Worm (Caenorhabditis elegans) whole organism, L1 larva: ENCODE results near the gene ptr-24.
A peak's percentile ranks its signal among the peaks of the same experiment; 100 is the strongest.

Source experiments
- C04F5.9 ChIP-seq: sonication (generic microtip); optimal IDR thresholded peaks from 2 replicates; lab custom pipeline; 2016; ENCODE audit warnings: missing genetic modification characterization, missing compliant biosample characterization
- C16A3.4 ChIP-seq: fragments of 150-350 bp; optimal IDR thresholded peaks from 2 replicates; lab custom pipeline; 2014; ENCODE audit warnings: missing biosample characterization, missing genetic modification characterization
- F16B12.6 ChIP-seq: fragments of 150-350 bp; optimal IDR thresholded peaks from 2 replicates; lab custom pipeline; 2014; ENCODE audit warnings: missing biosample characterization, missing genetic modification characterization
- alr-1 ChIP-seq: fragments of 200-800 bp; sonication (Bioruptor generic); optimal IDR thresholded peaks from 2 replicates; lab custom pipeline; 2018; ENCODE audit warnings: borderline replicate concordance, mild to moderate bottlenecking, missing genetic modification characterization, missing compliant biosample characterization
- ceh-63 ChIP-seq: fragments of 200-800 bp; sonication (Bioruptor generic); optimal IDR thresholded peaks from 2 replicates; lab custom pipeline; 2018; ENCODE audit warnings: mild to moderate bottlenecking, missing genetic modification characterization, missing compliant biosample characterization
- ceh-82 ChIP-seq, 3 experiments: fragments of 150-350 bp in 1 of 3; sonication (generic microtip) in 2 of 3; optimal IDR thresholded peaks; 2 replicates each; lab custom pipeline; 2014 to 2017; ENCODE audit warnings: missing biosample characterization in 3 of 3, missing genetic modification characterization in 3 of 3
- ceh-90 ChIP-seq: sonication (generic microtip); optimal IDR thresholded peaks from 2 replicates; lab custom pipeline; 2016; ENCODE audit warnings: missing genetic modification characterization, missing compliant biosample characterization
- ces-1 ChIP-seq: fragments of 150-350 bp; optimal IDR thresholded peaks from 2 replicates; lab custom pipeline; 2014; ENCODE audit warnings: missing biosample characterization, missing genetic modification reagents, missing genetic modification characterization
- dpl-1 ChIP-seq, 3 experiments: fragments of 150-350 bp in 2 of 3; sonication (generic microtip) in 1 of 3; optimal IDR thresholded peaks; 2 replicates each; lab custom pipeline; 2014 to 2017; ENCODE audit warnings: missing biosample characterization in 3 of 3, missing genetic modification characterization in 3 of 3, missing genetic modification reagents in 3 of 3
- efl-1 ChIP-seq, 4 experiments: fragments of 150-350 bp; optimal IDR thresholded peaks in 3 of 4; peaks in 1 of 4; 1 replicate in 1 of 4; 2 replicates in 3 of 4; lab custom pipeline; 2014; ENCODE audit warnings: missing biosample characterization in 2 of 4, missing genetic modification characterization in 2 of 4, missing genetic modification reagents in 2 of 4
- efl-3 ChIP-seq: fragments of 200-800 bp; sonication (Bioruptor generic); optimal IDR thresholded peaks from 2 replicates; lab custom pipeline; 2018; ENCODE audit warnings: mild to moderate bottlenecking, missing genetic modification characterization, missing compliant biosample characterization
- egl-13 ChIP-seq: sonication (generic microtip); optimal IDR thresholded peaks from 2 replicates; lab custom pipeline; 2016; ENCODE audit warnings: missing genotype, missing genetic modification reagents, missing genetic modification characterization, missing compliant biosample characterization
- elt-2 ChIP-seq: sonication (generic microtip); optimal IDR thresholded peaks from 2 replicates; lab custom pipeline; 2016; ENCODE audit warnings: missing genetic modification characterization, mild to moderate bottlenecking, inconsistent platforms, missing compliant biosample characterization, missing genetic modification reagents
- elt-3 ChIP-seq, 6 experiments: fragments of 150-350 bp in 1 of 6; sonication (generic microtip); optimal IDR thresholded peaks; 2 replicates each; lab custom pipeline; 2017 to 2018; ENCODE audit warnings: missing biosample characterization in 6 of 6, missing genetic modification characterization in 6 of 6, inconsistent platforms in 1 of 6
- fkh-10 ChIP-seq: sonication (generic microtip); optimal IDR thresholded peaks from 2 replicates; lab custom pipeline; 2017; ENCODE audit warnings: missing biosample characterization, missing genetic modification reagents, missing genetic modification characterization
- fkh-4 ChIP-seq: sonication (generic microtip); optimal IDR thresholded peaks from 2 replicates; lab custom pipeline; 2016; ENCODE audit warnings: missing compliant biosample characterization, missing genetic modification characterization, borderline replicate concordance
- fos-1 ChIP-seq: fragments of 150-350 bp; optimal IDR thresholded peaks from 2 replicates; lab custom pipeline; 2014; ENCODE audit warnings: missing biosample characterization, missing genetic modification characterization
- grh-1 ChIP-seq: fragments of 200-800 bp; sonication (Bioruptor generic); IDR thresholded peaks from 2 replicates; pipeline ENCODE4 v1.3.6; 2022; ENCODE audit warnings: missing genetic modification reagents, missing genetic modification characterization, missing compliant biosample characterization
- hlh-17 ChIP-seq: fragments of 200-800 bp; sonication (Bioruptor generic); optimal IDR thresholded peaks from 2 replicates; lab custom pipeline; 2018; ENCODE audit warnings: missing genetic modification characterization, mild to moderate bottlenecking, missing compliant biosample characterization, moderate library complexity, borderline replicate concordance
- hlh-4 ChIP-seq: sonication (generic microtip); optimal IDR thresholded peaks from 2 replicates; lab custom pipeline; 2016; ENCODE audit warnings: mild to moderate bottlenecking, missing genetic modification characterization, missing compliant biosample characterization
- irx-1 ChIP-seq: sonication (generic microtip); optimal IDR thresholded peaks from 2 replicates; lab custom pipeline; 2016; ENCODE audit warnings: missing genetic modification characterization, missing compliant biosample characterization
- lin-14 ChIP-seq: fragments of 200-800 bp; sonication (Bioruptor generic); optimal IDR thresholded peaks from 2 replicates; lab custom pipeline; 2018; ENCODE audit warnings: mild to moderate bottlenecking, missing genetic modification characterization, moderate library complexity, missing compliant biosample characterization
- lin-15B ChIP-seq: fragments of 150-350 bp; sonication (generic microtip); optimal IDR thresholded peaks from 3 replicates; lab custom pipeline; 2014; ENCODE audit warnings: missing biosample characterization, missing genetic modification characterization
- lin-35 ChIP-seq, 2 experiments: fragments of 150-350 bp; optimal IDR thresholded peaks; 2 replicates each; lab custom pipeline; 2014; ENCODE audit warnings: missing biosample characterization in 2 of 2, missing genetic modification characterization in 2 of 2, missing genetic modification reagents in 2 of 2
- lin-39 ChIP-seq: fragments of 150-350 bp; optimal IDR thresholded peaks from 2 replicates; lab custom pipeline; 2014; ENCODE audit warnings: missing biosample characterization, missing genetic modification reagents, missing genetic modification characterization
- lir-3 ChIP-seq: sonication (generic microtip); optimal IDR thresholded peaks from 2 replicates; lab custom pipeline; 2016; ENCODE audit warnings: mild to moderate bottlenecking, missing genetic modification characterization, moderate library complexity, missing compliant biosample characterization; ENCODE audit not compliant: poor library complexity
- lsy-2 ChIP-seq, 2 experiments: fragments of 150-350 bp; optimal IDR thresholded peaks; 2 replicates each; lab custom pipeline; 2014; ENCODE audit warnings: missing biosample characterization in 2 of 2, missing genetic modification characterization in 2 of 2
- mdl-1 ChIP-seq, 2 experiments: fragments of 150-350 bp; optimal IDR thresholded peaks; 2 replicates each; lab custom pipeline; 2014 to 2017; ENCODE audit warnings: missing biosample characterization in 2 of 2, missing genetic modification characterization in 2 of 2, inconsistent platforms in 1 of 2
- mef-2 ChIP-seq: fragments of 150-350 bp; optimal IDR thresholded peaks from 2 replicates; lab custom pipeline; 2014; ENCODE audit warnings: missing biosample characterization, missing genetic modification characterization
- nhr-19 ChIP-seq: fragments of 200-800 bp; sonication (Bioruptor generic); conservative IDR thresholded peaks from 2 replicates; pipeline ENCODE4 v1.3.6; 2022; ENCODE audit warnings: missing genetic modification characterization, missing compliant biosample characterization
- nhr-20 ChIP-seq: sonication (generic microtip); optimal IDR thresholded peaks from 2 replicates; lab custom pipeline; 2016; ENCODE audit warnings: mild to moderate bottlenecking, missing genetic modification characterization, missing compliant biosample characterization
- nhr-237 ChIP-seq: fragments of 150-350 bp; optimal IDR thresholded peaks from 2 replicates; lab custom pipeline; 2014; ENCODE audit warnings: missing biosample characterization, missing genetic modification characterization
- nhr-77 ChIP-seq: fragments of 150-350 bp; optimal IDR thresholded peaks from 2 replicates; lab custom pipeline; 2014; ENCODE audit warnings: missing biosample characterization, missing genetic modification characterization
- nhr-90 ChIP-seq: sonication (generic microtip); optimal IDR thresholded peaks from 2 replicates; lab custom pipeline; 2016; ENCODE audit warnings: mild to moderate bottlenecking, missing genetic modification characterization, missing compliant biosample characterization; ENCODE audit not compliant: poor library complexity
- pax-3 ChIP-seq: fragments of 200-800 bp; sonication (Bioruptor generic); optimal IDR thresholded peaks from 2 replicates; lab custom pipeline; 2018; ENCODE audit warnings: mild to moderate bottlenecking, missing genetic modification characterization, moderate library complexity, missing compliant biosample characterization
- skn-1 ChIP-seq: fragments of 150-350 bp; optimal IDR thresholded peaks from 2 replicates; lab custom pipeline; 2014; ENCODE audit warnings: missing biosample characterization, missing genetic modification characterization
- snpc-4 ChIP-seq: fragments of 150-350 bp; optimal IDR thresholded peaks from 2 replicates; lab custom pipeline; 2014; ENCODE audit warnings: missing biosample characterization, missing genetic modification characterization
- snu-23 ChIP-seq: sonication (generic microtip); optimal IDR thresholded peaks from 2 replicates; lab custom pipeline; 2016; ENCODE audit warnings: missing genetic modification characterization, missing compliant biosample characterization
- sup-37 ChIP-seq: fragments of 200-800 bp; sonication (Bioruptor generic); optimal IDR thresholded peaks from 2 replicates; lab custom pipeline; 2018; ENCODE audit warnings: mild to moderate bottlenecking, missing genetic modification characterization, missing compliant biosample characterization
- swsn-7 ChIP-seq: sonication (generic microtip); optimal IDR thresholded peaks from 2 replicates; lab custom pipeline; 2016; ENCODE audit warnings: missing genetic modification characterization, missing compliant biosample characterization
- tbx-2 ChIP-seq: sonication (generic microtip); optimal IDR thresholded peaks from 2 replicates; lab custom pipeline; 2016; ENCODE audit warnings: missing genetic modification characterization, missing compliant biosample characterization
- unc-30 ChIP-seq: sonication (generic microtip); optimal IDR thresholded peaks from 2 replicates; lab custom pipeline; 2017; ENCODE audit warnings: missing biosample characterization, missing genetic modification characterization
- unc-98 ChIP-seq: fragments of 200-800 bp; sonication (Bioruptor generic); IDR thresholded peaks from 2 replicates; pipeline ENCODE4 v1.3.6; 2022; ENCODE audit warnings: missing genetic modification characterization, missing compliant biosample characterization
- vab-15 ChIP-seq: sonication (generic microtip); optimal IDR thresholded peaks from 2 replicates; lab custom pipeline; 2017; ENCODE audit warnings: missing genotype, mild to moderate bottlenecking, missing genetic modification characterization, missing compliant biosample characterization
- zip-4 ChIP-seq: fragments of 200-800 bp; sonication (Bioruptor generic); optimal IDR thresholded peaks from 2 replicates; lab custom pipeline; 2018; ENCODE audit warnings: mild to moderate bottlenecking, missing genetic modification characterization, moderate library complexity, missing compliant biosample characterization
- ztf-11 ChIP-seq, 2 experiments: sonication (generic microtip); optimal IDR thresholded peaks; 2 replicates each; lab custom pipeline; 2016 to 2017; ENCODE audit warnings: missing genetic modification characterization in 2 of 2, missing biosample characterization in 1 of 2, missing compliant biosample characterization in 1 of 2
- ztf-4 ChIP-seq: fragments of 150-350 bp; optimal IDR thresholded peaks from 2 replicates; lab custom pipeline; 2014; ENCODE audit warnings: missing biosample characterization, missing genetic modification characterization

Gene ptr-24

DNA sequence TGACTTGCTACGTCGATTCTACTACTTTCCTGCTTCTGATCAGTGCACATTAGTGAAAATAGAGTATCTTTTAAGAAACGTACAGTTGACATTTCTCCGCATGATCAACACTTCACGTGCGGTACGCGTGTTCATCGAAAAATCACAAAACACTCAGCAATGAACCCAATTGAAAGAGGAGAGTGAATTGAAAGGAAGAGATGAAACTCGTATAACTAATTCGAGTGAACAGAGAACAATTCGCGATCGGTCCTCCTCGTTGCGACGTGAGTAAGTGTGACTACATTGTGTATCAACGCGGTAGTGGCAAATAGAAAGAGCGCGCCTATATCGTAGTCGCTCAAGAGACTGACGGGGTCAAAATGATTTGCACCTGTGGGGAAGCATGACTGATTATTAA is 15.7 kb downstream of the ptr-24 start (continued):
- TF ChIP-seq C04F5.9 (no peak), alr-1 (tag; lab: Kevin White, UChicago) (no peak), ztf-4 (tag; lab: Kevin White, UChicago) (peak; percentile 72), sup-37 (GFP tag; lab: Kevin White, UChicago) (peak; percentile 48), ceh-90 (tag; lab: Kevin White, UChicago) (no peak), vab-15 (tag; lab: Kevin White, UChicago) (no peak), irx-1 (tag; lab: Kevin White, UChicago) (peak; percentile 58), efl-3 (no peak), unc-30 (tag; lab: Kevin White, UChicago) (no peak), lin-15B (tag; lab: Kevin White, UChicago) (no peak), pax-3 (tag; lab: Kevin White, UChicago) (no peak), nhr-237 (tag; lab: Kevin White, UChicago) (peak; percentile 15), mdl-1 (tag; optimal IDR thresholded peaks at IDR 0.05; lab: Kevin White, UChicago) (peak in 1 of 2 experiments; percentile 88), elt-2 (tag; lab: Kevin White, UChicago) (peak; percentile 61), nhr-90 (tag; lab: Kevin White, UChicago) (peak; percentile 88), fkh-10 (no peak), lin-35 (GFP tag; optimal IDR thresholded peaks at IDR 0.05; lab: Kevin White, UChicago) (peak in 1 of 2 experiments; percentile 84), swsn-7 (tag; lab: Kevin White, UChicago) (peak; percentile 42), ceh-82 (tag; optimal IDR thresholded peaks at IDR 0.05; lab: Kevin White, UChicago) (peak in 2 of 3 experiments; percentile 10 to 44), ceh-63 (GFP tag; lab: Kevin White, UChicago) (no peak), hlh-17 (GFP tag; lab: Kevin White, UChicago) (no peak), efl-1 (optimal IDR thresholded peaks at IDR 0.05; lab: Kevin White, UChicago) (peak in 1 of 2 experiments; percentile 9), efl-1 (GFP tag; optimal IDR thresholded peaks at IDR 0.05 in 1 of 2; lab: Kevin White, UChicago) (peak in 1 of 2 experiments; percentile 93), grh-1 (GFP tag; lab: Robert Waterston, UW) (peak; percentile 77), fos-1 (tag; lab: Kevin White, UChicago) (peak; percentile 26), mef-2 (tag; lab: Kevin White, UChicago) (peak; percentile 2), ces-1 (no peak), dpl-1 (GFP tag; optimal IDR thresholded peaks at IDR 0.05; lab: Kevin White, UChicago) (peak in 2 of 3 experiments; percentile 6 to 22), lin-39 (tag; lab: Kevin White, UChicago) (no peak), nhr-77 (tag; lab: Kevin White, UChicago) (peak; percentile 57), lin-14 (peak; percentile 92), zip-4 (GFP tag; lab: Kevin White, UChicago) (no peak)

- TF ChIP-seq lsy-2 (tag; optimal IDR thresholded peaks at IDR 0.05; lab: Kevin White, UChicago) = peak in 1 of 2 experiments; percentile 12
- TF ChIP-seq unc-30 (tag; lab: Kevin White, UChicago) = no peak
- TF ChIP-seq lin-15B (tag; lab: Kevin White, UChicago) = no peak
- no peak for TF ChIP-seq snpc-4 (tag; lab: Kevin White, UChicago)
- peak in 3 of 6 experiments; percentile 32 to 49 (median 44) for TF ChIP-seq elt-3 (tag; optimal IDR thresholded peaks at IDR 0.05; lab: Kevin White, UChicago)
- TF ChIP-seq skn-1 = no peak
- TF ChIP-seq irx-1 (tag; lab: Kevin White, UChicago) = peak; percentile 3
- TF ChIP-seq hlh-17 (GFP tag; lab: Kevin White, UChicago) = no peak
- no peak for TF ChIP-seq unc-98 (GFP tag; lab: Robert Waterston, UW)
- TF ChIP-seq fkh-4 (tag; lab: Kevin White, UChicago) = no peak
- peak; percentile 70 for TF ChIP-seq nhr-20 (tag; lab: Kevin White, UChicago)
- no peak for TF ChIP-seq vab-15 (tag; lab: Kevin White, UChicago)
- no peak for TF ChIP-seq lir-3
- TF ChIP-seq hlh-4 (tag; lab: Kevin White, UChicago) = no peak
- no peak for TF ChIP-seq ces-1
- TF ChIP-seq snu-23 (GFP tag; lab: Kevin White, UChicago) = peak; percentile 62
- TF ChIP-seq lin-14 = peak; percentile 83
- TF ChIP-seq pax-3 (tag; lab: Kevin White, UChicago) = no peak
- peak; percentile 66 for TF ChIP-seq nhr-19 (GFP tag; lab: Robert Waterston, UW)
- TF ChIP-seq fkh-10 = no peak
- TF ChIP-seq C16A3.4 (tag; lab: Kevin White, UChicago) = peak; percentile 25
- TF ChIP-seq egl-13 (tag; lab: Kevin White, UChicago) = no peak
- TF ChIP-seq tbx-2 = peak; percentile 49
- no peak for TF ChIP-seq ztf-11 (tag; optimal IDR thresholded peaks at IDR 0.05; lab: Kevin White, UChicago)
- TF ChIP-seq F16B12.6 = no peak
- no peak for TF ChIP-seq alr-1 (tag; lab: Kevin White, UChicago)
These were observed 17.0 kb downstream of the ptr-24 start for ce11 chrX:13354672-13355407.
